Fruit fly (Drosophila melanogaster) whole organism, prepupa: ENCODE data around the gene CG2924.

Experiments
- Blimp-1 ChIP-seq: fragments of 200-800 bp; sonication (Bioruptor generic); optimal IDR thresholded peaks from 3 replicates; lab custom pipeline; 2017; ENCODE audit warnings: missing biosample characterization, missing genetic modification characterization, mild to moderate bottlenecking, moderate library complexity, missing genetic modification reagents
- CG10631 ChIP-seq: fragments of 200-800 bp; sonication (Bioruptor generic); optimal IDR thresholded peaks from 2 replicates; lab custom pipeline; 2016; ENCODE audit warnings: missing biosample characterization, missing genetic modification characterization
- CG10669 ChIP-seq: fragments of 200-800 bp; sonication (Bioruptor generic); optimal IDR thresholded peaks from 3 replicates; lab custom pipeline; 2018; ENCODE audit warnings: missing biosample characterization, mild to moderate bottlenecking, missing genetic modification characterization, moderate library complexity
- CG11762 ChIP-seq: fragments of 200-800 bp; sonication (Bioruptor generic); optimal IDR thresholded peaks from 3 replicates; lab custom pipeline; 2016; ENCODE audit warnings: missing biosample characterization, missing genetic modification characterization; ENCODE audit not compliant: insufficient read depth
- CG11902 ChIP-seq: fragments of 200-800 bp; sonication (Bioruptor generic); optimal IDR thresholded peaks from 3 replicates; lab custom pipeline; 2016; ENCODE audit warnings: missing biosample characterization, missing genetic modification characterization
- CG15336 ChIP-seq: fragments of 200-800 bp; sonication (Bioruptor generic); IDR thresholded peaks from 2 replicates; pipeline ENCODE4 v1.3.6; 2022; ENCODE audit warnings: missing biosample characterization, missing genetic modification characterization
- CG16779 ChIP-seq: fragments of 200-800 bp; sonication (Bioruptor generic); optimal IDR thresholded peaks from 3 replicates; lab custom pipeline; 2017; ENCODE audit warnings: missing biosample characterization, mild to moderate bottlenecking, missing genetic modification characterization
- CG3032 ChIP-seq: fragments of 200-800 bp; optimal IDR thresholded peaks from 2 replicates; lab custom pipeline; 2019; ENCODE audit warnings: missing biosample characterization, mild to moderate bottlenecking, missing genetic modification characterization, moderate library complexity
- CG32006 ChIP-seq: fragments of 200-800 bp; sonication (Bioruptor generic); optimal IDR thresholded peaks from 3 replicates; lab custom pipeline; 2017; ENCODE audit warnings: missing biosample characterization, mild to moderate bottlenecking, missing genetic modification characterization
- CG34406 ChIP-seq: fragments of 200-800 bp; sonication (Bioruptor generic); optimal IDR thresholded peaks from 3 replicates; lab custom pipeline; 2016; ENCODE audit warnings: missing biosample characterization, missing genetic modification characterization
- CG3919 ChIP-seq: fragments of 200-800 bp; sonication (Bioruptor generic); optimal IDR thresholded peaks from 3 replicates; lab custom pipeline; 2016; ENCODE audit warnings: missing biosample characterization, missing genetic modification characterization
- CG6163 ChIP-seq: fragments of 200-800 bp; sonication (Bioruptor generic); IDR thresholded peaks from 3 replicates; pipeline ENCODE4 v1.3.6; 2022; ENCODE audit warnings: missing biosample characterization, missing genetic modification characterization
- CG6276 ChIP-seq: fragments of 200-800 bp; sonication (Bioruptor generic); optimal IDR thresholded peaks from 2 replicates; lab custom pipeline; 2017; ENCODE audit warnings: missing biosample characterization, mild to moderate bottlenecking, missing genetic modification characterization
- CG6792 ChIP-seq: fragments of 200-800 bp; sonication (Bioruptor generic); optimal IDR thresholded peaks from 3 replicates; lab custom pipeline; 2016; ENCODE audit warnings: missing biosample characterization, missing genetic modification characterization
- CG6808 ChIP-seq: fragments of 200-800 bp; sonication (Bioruptor generic); optimal IDR thresholded peaks from 3 replicates; lab custom pipeline; 2017; ENCODE audit warnings: missing biosample characterization, missing genetic modification characterization, mild to moderate bottlenecking, moderate library complexity, missing genetic modification reagents
- CG6854 ChIP-seq: fragments of 200-800 bp; sonication (Bioruptor generic); optimal IDR thresholded peaks from 2 replicates; lab custom pipeline; 2017; ENCODE audit warnings: missing biosample characterization, mild to moderate bottlenecking, missing genetic modification characterization
- CG8119 ChIP-seq: fragments of 200-800 bp; sonication (Bioruptor generic); IDR thresholded peaks from 3 replicates; pipeline ENCODE4 v1.3.6; 2022; ENCODE audit warnings: missing biosample characterization, missing genetic modification characterization
- CG8319 ChIP-seq: fragments of 200-800 bp; sonication (Bioruptor generic); optimal IDR thresholded peaks from 3 replicates; lab custom pipeline; 2016; ENCODE audit warnings: missing biosample characterization, missing genetic modification characterization
- CG9139 ChIP-seq: fragments of 200-800 bp; sonication (Bioruptor generic); optimal IDR thresholded peaks from 3 replicates; lab custom pipeline; 2017; ENCODE audit warnings: missing biosample characterization, mild to moderate bottlenecking, missing genetic modification characterization
- Eip75B ChIP-seq: fragments of 200-800 bp; sonication (Bioruptor generic); optimal IDR thresholded peaks from 3 replicates; lab custom pipeline; 2016; ENCODE audit warnings: missing biosample characterization, missing genetic modification characterization
- Eip78C ChIP-seq: fragments of 200-800 bp; sonication (Bioruptor generic); peaks from one replicate; lab custom pipeline; 2016; ENCODE audit warnings: missing biosample characterization, missing genetic modification characterization
- Ets21C ChIP-seq: fragments of 200-800 bp; sonication (Bioruptor generic); optimal IDR thresholded peaks from 3 replicates; lab custom pipeline; 2016; ENCODE audit warnings: missing biosample characterization, missing genetic modification characterization
- Ets96B ChIP-seq: fragments of 200-800 bp; optimal IDR thresholded peaks from 2 replicates; lab custom pipeline; 2019; ENCODE audit warnings: missing biosample characterization, mild to moderate bottlenecking, missing genetic modification characterization, moderate library complexity
- Hr38 ChIP-seq: sonication (Bioruptor generic); optimal IDR thresholded peaks from 2 replicates; lab custom pipeline; 2016; ENCODE audit warnings: missing biosample characterization, missing genetic modification characterization
- Hr39 ChIP-seq: fragments of 200-800 bp; sonication (Bioruptor generic); optimal IDR thresholded peaks from 2 replicates; lab custom pipeline; 2016; ENCODE audit warnings: missing biosample characterization, missing genetic modification characterization
- Hr4 ChIP-seq: fragments of 200-800 bp; sonication (Bioruptor generic); optimal IDR thresholded peaks from 3 replicates; lab custom pipeline; 2016; ENCODE audit warnings: missing biosample characterization, missing genetic modification characterization
- Lpt ChIP-seq: fragments of 200-800 bp; sonication (Bioruptor generic); optimal IDR thresholded peaks from 3 replicates; lab custom pipeline; 2016; ENCODE audit warnings: missing biosample characterization, missing genetic modification characterization
- Met ChIP-seq: fragments of 200-800 bp; sonication (Bioruptor generic); optimal IDR thresholded peaks from 3 replicates; lab custom pipeline; 2016; ENCODE audit warnings: missing biosample characterization, missing genetic modification characterization
- OdsH ChIP-seq: fragments of 200-800 bp; sonication (Bioruptor generic); optimal IDR thresholded peaks from 3 replicates; lab custom pipeline; 2016; ENCODE audit warnings: missing biosample characterization, missing genetic modification characterization
- Sox102F ChIP-seq: fragments of 200-800 bp; sonication (Bioruptor generic); optimal IDR thresholded peaks from 2 replicates; lab custom pipeline; 2016; ENCODE audit warnings: missing biosample characterization, mild to moderate bottlenecking, missing genetic modification characterization
- Sox14 ChIP-seq: fragments of 200-800 bp; sonication (Bioruptor generic); optimal IDR thresholded peaks from 3 replicates; lab custom pipeline; 2016; ENCODE audit warnings: missing biosample characterization, missing genetic modification characterization
- Sox15 ChIP-seq: fragments of 200-800 bp; sonication (Bioruptor generic); optimal IDR thresholded peaks from 3 replicates; lab custom pipeline; 2016; ENCODE audit warnings: missing biosample characterization, missing genetic modification characterization
- achi ChIP-seq: fragments of 200-800 bp; sonication (Bioruptor generic); optimal IDR thresholded peaks from 3 replicates; lab custom pipeline; 2016; ENCODE audit warnings: missing biosample characterization, missing genetic modification characterization
- acj6 ChIP-seq: fragments of 200-800 bp; sonication (Bioruptor generic); optimal IDR thresholded peaks from 3 replicates; lab custom pipeline; 2016; ENCODE audit warnings: missing biosample characterization, missing genetic modification characterization
- cyc ChIP-seq: fragments of 200-800 bp; sonication (Bioruptor generic); optimal IDR thresholded peaks from 3 replicates; lab custom pipeline; 2016; ENCODE audit warnings: missing biosample characterization, missing genetic modification characterization
- dac ChIP-seq: fragments of 200-800 bp; sonication (Bioruptor generic); optimal IDR thresholded peaks from 2 replicates; lab custom pipeline; 2017; ENCODE audit warnings: missing biosample characterization, mild to moderate bottlenecking, missing genetic modification characterization
- dsx ChIP-seq: fragments of 200-800 bp; optimal IDR thresholded peaks from 3 replicates; lab custom pipeline; 2019; ENCODE audit warnings: missing biosample characterization, mild to moderate bottlenecking, missing genetic modification characterization, moderate library complexity; ENCODE audit not compliant: poor library complexity, severe bottlenecking
- eg ChIP-seq: fragments of 200-800 bp; sonication (Bioruptor generic); IDR thresholded peaks from 3 replicates; pipeline ENCODE4 v1.3.6; 2022; ENCODE audit warnings: missing biosample characterization, missing genetic modification characterization
- fd59A ChIP-seq: fragments of 200-800 bp; sonication (Bioruptor generic); optimal IDR thresholded peaks from 2 replicates; lab custom pipeline; 2017; ENCODE audit warnings: missing biosample characterization, mild to moderate bottlenecking, missing genetic modification characterization, missing genetic modification reagents
- fd85E ChIP-seq: fragments of 200-800 bp; sonication (Bioruptor generic); optimal IDR thresholded peaks from 3 replicates; lab custom pipeline; 2016; ENCODE audit warnings: missing biosample characterization, missing genetic modification characterization
- fkh ChIP-seq: fragments of 200-800 bp; sonication (Bioruptor generic); optimal IDR thresholded peaks from 3 replicates; lab custom pipeline; 2017; ENCODE audit warnings: missing biosample characterization, mild to moderate bottlenecking, missing genetic modification characterization, moderate library complexity
- ss ChIP-seq, 2 experiments: fragments of 200-800 bp; sonication (Bioruptor generic); optimal IDR thresholded peaks; 2 replicates in 1 of 2; 3 replicates in 1 of 2; lab custom pipeline; 2017 to 2018; ENCODE audit warnings: mild to moderate bottlenecking in 2 of 2, missing biosample characterization in 2 of 2, missing genetic modification characterization in 2 of 2, moderate library complexity in 1 of 2
- svp ChIP-seq: fragments of 200-800 bp; sonication (Bioruptor generic); peaks from one replicate; lab custom pipeline; 2016; ENCODE audit warnings: missing biosample characterization, missing genetic modification characterization
- topi ChIP-seq: fragments of 200-800 bp; sonication (Bioruptor generic); optimal IDR thresholded peaks from 3 replicates; lab custom pipeline; 2016; ENCODE audit warnings: missing biosample characterization, missing genetic modification characterization
- vri ChIP-seq: fragments of 200-800 bp; sonication (Bioruptor generic); optimal IDR thresholded peaks from 3 replicates; lab custom pipeline; 2016; ENCODE audit warnings: missing biosample characterization, mild to moderate bottlenecking, missing genetic modification characterization

CG2924 gene

dm6 chrX:2286985-2287384 is 16.4 kb upstream of the CG2924 start:
- TF ChIP-seq CG6854 (GFP tag; lab: Kevin White, UChicago) (no peak), CG15336 (peak; percentile 31; the same call in 1 of the 2 replicates), CG6808 (no peak), Sox15 (GFP tag; lab: Kevin White, UChicago) (no peak), CG32006 (GFP tag; lab: Kevin White, UChicago) (no peak), CG3032 (no peak), cyc (GFP tag; lab: Kevin White, UChicago) (no peak), Ets96B (tag; lab: Kevin White, UChicago) (no peak), CG11902 (no peak), OdsH (GFP tag; lab: Kevin White, UChicago) (no peak), Eip75B (GFP tag; lab: Kevin White, UChicago) (no peak), CG10631 (GFP tag; lab: Kevin White, UChicago) (no peak), Eip78C (no peak), CG3919 (GFP tag; lab: Kevin White, UChicago) (no peak), CG11762 (GFP tag; lab: Kevin White, UChicago) (no peak), topi (GFP tag; lab: Kevin White, UChicago) (no peak), CG8119 (GFP tag; lab: Robert Waterston, UW) (0 out of 3 replicates have a peak, but pooled peaks have one; percentile 42), dac (GFP tag; lab: Kevin White, UChicago) (no peak), acj6 (GFP tag; lab: Kevin White, UChicago) (no peak), Lpt (GFP tag; lab: Kevin White, UChicago) (no peak), Blimp-1 (no peak), ss (GFP tag; optimal IDR thresholded peaks at IDR 0.05; lab: Kevin White, UChicago) (peak in 1 of 2 experiments; percentile 8), CG6163 (GFP tag; lab: Robert Waterston, UW) (peak; percentile 48; the same call in 2 of the 3 replicates), fkh (GFP tag; lab: Kevin White, UChicago) (no peak), eg (GFP tag; lab: Robert Waterston, UW) (peak; percentile 52; the same call in 2 of the 3 replicates), Hr38 (GFP tag; lab: Kevin White, UChicago) (no peak), svp (no peak), Hr39 (GFP tag; lab: Kevin White, UChicago) (no peak), Met (GFP tag; lab: Kevin White, UChicago) (no peak), CG6276 (GFP tag; lab: Kevin White, UChicago) (peak; percentile 18), CG34406 (no peak)
- TF ChIP-seq, all 60 proteins: peak for 6

dm6 chrX:2286255-2286654 is 15.7 kb upstream of the CG2924 start:
- TF ChIP-seq Hr39 (GFP tag; lab: Kevin White, UChicago) (no peak), Lpt (GFP tag; lab: Kevin White, UChicago) (no peak), achi (GFP tag; lab: Kevin White, UChicago) (no peak), dsx (GFP tag; lab: Kevin White, UChicago) (no peak), acj6 (GFP tag; lab: Kevin White, UChicago) (no peak), vri (GFP tag; lab: Kevin White, UChicago) (peak; percentile 19), CG6792 (GFP tag; lab: Kevin White, UChicago) (no peak), Sox14 (GFP tag; lab: Kevin White, UChicago) (no peak), fd59A (GFP tag; lab: Kevin White, UChicago) (no peak), Ets21C (no peak), fd85E (no peak), CG16779 (tag; lab: Kevin White, UChicago) (no peak), CG34406 (no peak), CG10669 (no peak), fkh (GFP tag; lab: Kevin White, UChicago) (peak; percentile 38), Ets96B (tag; lab: Kevin White, UChicago) (no peak), Sox102F (GFP tag; lab: Kevin White, UChicago) (no peak), CG15336 (no peak), CG8319 (GFP tag; lab: Kevin White, UChicago) (no peak), CG3919 (GFP tag; lab: Kevin White, UChicago) (no peak), Hr4 (GFP tag; lab: Kevin White, UChicago) (no peak), Eip78C (peak; percentile 52), CG9139 (GFP tag; lab: Kevin White, UChicago) (no peak), eg (GFP tag; lab: Robert Waterston, UW) (no peak), CG11902 (no peak)
